Worm (Caenorhabditis elegans) whole organism, young adult: Measurements from ENCODE around the gene C55B6.4.
A peak's percentile ranks its signal among the peaks of the same experiment; 100 is the strongest.

Experiments used
- B0261.1 ChIP-seq: sonication (generic microtip); optimal IDR thresholded peaks from 2 replicates; lab custom pipeline; 2016; ENCODE audit warnings: mild to moderate bottlenecking, missing genetic modification characterization, moderate library complexity, missing compliant biosample characterization
- B0336.3 ChIP-seq: fragments of 200-800 bp; sonication (Bioruptor generic); IDR thresholded peaks from 2 replicates; pipeline ENCODE4 v1.3.6; 2022; ENCODE audit warnings: missing genetic modification characterization, missing compliant biosample characterization
- D2030.7 ChIP-seq: fragments of 200-800 bp; sonication (Bioruptor generic); IDR thresholded peaks from 2 replicates; pipeline ENCODE4 v1.3.6; 2022; ENCODE audit warnings: missing genetic modification reagents, missing genetic modification characterization, missing compliant biosample characterization
- F33H1.4 ChIP-seq: fragments of 200-800 bp; sonication (Bioruptor generic); IDR thresholded peaks from 2 replicates; pipeline ENCODE4 v1.3.6; 2022; ENCODE audit warnings: missing genetic modification reagents, missing genetic modification characterization, missing compliant biosample characterization
- F37B4.10 ChIP-seq: fragments of 200-800 bp; sonication (Bioruptor generic); IDR thresholded peaks from 2 replicates; pipeline ENCODE4 v1.3.6; 2022; ENCODE audit warnings: missing genetic modification characterization, missing compliant biosample characterization
- F39B2.1 ChIP-seq: fragments of 200-800 bp; sonication (Bioruptor generic); IDR thresholded peaks from 2 replicates; pipeline ENCODE4 v1.3.6; 2022; ENCODE audit warnings: missing genetic modification reagents, missing genetic modification characterization, missing compliant biosample characterization
- F55B11.4 ChIP-seq: sonication (generic microtip); optimal IDR thresholded peaks from 2 replicates; lab custom pipeline; 2016; ENCODE audit warnings: missing compliant biosample characterization, missing genetic modification characterization, borderline replicate concordance; ENCODE audit not compliant: insufficient read depth
- F57A8.1 ChIP-seq: fragments of 200-800 bp; sonication (Bioruptor generic); optimal IDR thresholded peaks from 2 replicates; lab custom pipeline; 2018; ENCODE audit warnings: mild to moderate bottlenecking, missing genetic modification characterization, moderate library complexity, missing compliant biosample characterization
- F57C9.4 ChIP-seq: sonication (generic microtip); optimal IDR thresholded peaks from 2 replicates; lab custom pipeline; 2017; ENCODE audit warnings: mild to moderate bottlenecking, missing genetic modification characterization, missing compliant biosample characterization
- K12H6.12 ChIP-seq: fragments of 200-800 bp; sonication (Bioruptor generic); optimal IDR thresholded peaks from 2 replicates; lab custom pipeline; 2018; ENCODE audit warnings: mild to moderate bottlenecking, missing genetic modification characterization, missing compliant biosample characterization
- T26A5.8 ChIP-seq: sonication (generic microtip); optimal IDR thresholded peaks from 2 replicates; lab custom pipeline; 2016; ENCODE audit warnings: missing genetic modification characterization, missing compliant biosample characterization
- Y53G8AR.9 ChIP-seq: fragments of 200-800 bp; sonication (Bioruptor generic); conservative IDR thresholded peaks from 2 replicates; pipeline ENCODE4 v1.3.6; 2022; ENCODE audit warnings: missing genetic modification reagents, missing genetic modification characterization, missing compliant biosample characterization
- ZK185.1 ChIP-seq: sonication (generic microtip); optimal IDR thresholded peaks from 2 replicates; lab custom pipeline; 2016; ENCODE audit warnings: mild to moderate bottlenecking, missing genetic modification characterization, missing compliant biosample characterization; ENCODE audit not compliant: poor library complexity, severe bottlenecking
- atf-7 ChIP-seq: sonication (generic microtip); optimal IDR thresholded peaks from 2 replicates; lab custom pipeline; 2017; ENCODE audit warnings: mild to moderate bottlenecking, missing genetic modification characterization, missing compliant biosample characterization
- attf-5 ChIP-seq: fragments of 200-800 bp; sonication (Bioruptor generic); optimal IDR thresholded peaks from 2 replicates; lab custom pipeline; 2018; ENCODE audit warnings: mild to moderate bottlenecking, missing genetic modification characterization, missing compliant biosample characterization
- cebp-1 ChIP-seq, 2 experiments: fragments of 200-800 bp in 1 of 2; sonication (Bioruptor generic) in 1 of 2; sonication (generic microtip) in 1 of 2; IDR thresholded peaks in 1 of 2; optimal IDR thresholded peaks in 1 of 2; 2 replicates each; pipeline versions ENCODE4 v1.3.6 to Lab custom; 2017 to 2022; ENCODE audit warnings: missing compliant biosample characterization in 2 of 2, missing genetic modification characterization in 2 of 2, mild to moderate bottlenecking in 1 of 2, missing genetic modification reagents in 1 of 2, moderate library complexity in 1 of 2
- ceh-79 ChIP-seq: sonication (generic microtip); optimal IDR thresholded peaks from 2 replicates; lab custom pipeline; 2017; ENCODE audit warnings: mild to moderate bottlenecking, missing genetic modification characterization, missing compliant biosample characterization
- chd-7 ChIP-seq: sonication (generic microtip); optimal IDR thresholded peaks from 2 replicates; lab custom pipeline; 2016; ENCODE audit warnings: mild to moderate bottlenecking, missing genetic modification characterization, moderate library complexity, missing compliant biosample characterization
- dox-1 ChIP-seq: fragments of 200-800 bp; sonication (Bioruptor generic); IDR thresholded peaks from 2 replicates; pipeline ENCODE4 v1.3.6; 2022; ENCODE audit warnings: missing genetic modification reagents, missing genetic modification characterization, missing compliant biosample characterization
- dpff-1 ChIP-seq: sonication (generic microtip); optimal IDR thresholded peaks from 2 replicates; lab custom pipeline; 2017; ENCODE audit warnings: mild to moderate bottlenecking, missing genetic modification characterization, missing compliant biosample characterization
- dpl-1 ChIP-seq: fragments of 150-350 bp; optimal IDR thresholded peaks from 2 replicates; lab custom pipeline; 2014; ENCODE audit warnings: missing biosample characterization, missing genetic modification reagents, missing genetic modification characterization
- efl-1 ChIP-seq: fragments of 150-350 bp; optimal IDR thresholded peaks from 2 replicates; lab custom pipeline; 2014; ENCODE audit warnings: missing biosample characterization, missing genetic modification reagents, missing genetic modification characterization
- egl-18 ChIP-seq: fragments of 200-800 bp; sonication (Bioruptor generic); IDR thresholded peaks from 2 replicates; pipeline ENCODE4 v1.3.6; 2022; ENCODE audit warnings: missing genetic modification reagents, missing genetic modification characterization, missing compliant biosample characterization
- ekl-4 ChIP-seq: fragments of 200-800 bp; sonication (Bioruptor generic); IDR thresholded peaks from 2 replicates; pipeline ENCODE4 v1.3.6; 2022; ENCODE audit warnings: missing genetic modification reagents, missing genetic modification characterization, missing compliant biosample characterization
- hmg-1.2 ChIP-seq: fragments of 200-800 bp; sonication (Bioruptor generic); IDR thresholded peaks from 2 replicates; pipeline ENCODE4 v1.3.6; 2022; ENCODE audit warnings: missing genetic modification reagents, missing genetic modification characterization, missing compliant biosample characterization
- hsf-1 ChIP-seq: fragments of 200-800 bp; sonication (Bioruptor generic); IDR thresholded peaks from 2 replicates; pipeline ENCODE4 v1.3.6; 2022; ENCODE audit warnings: missing genetic modification reagents, missing genetic modification characterization, missing compliant biosample characterization
- let-607 ChIP-seq, 2 experiments: fragments of 200-800 bp in 1 of 2; sonication (Bioruptor generic) in 1 of 2; sonication (generic microtip) in 1 of 2; optimal IDR thresholded peaks; 2 replicates each; lab custom pipeline; 2016 to 2018; ENCODE audit warnings: mild to moderate bottlenecking in 2 of 2, missing compliant biosample characterization in 2 of 2, missing genetic modification characterization in 2 of 2, moderate library complexity in 2 of 2, missing genotype in 1 of 2
- lin-35 ChIP-seq, 3 experiments: fragments of 150-350 bp in 2 of 3; sonication (generic microtip) in 1 of 3; optimal IDR thresholded peaks; 2 replicates each; lab custom pipeline; 2014 to 2018; ENCODE audit warnings: missing biosample characterization in 3 of 3, missing genetic modification characterization in 3 of 3, missing genetic modification reagents in 3 of 3
- madf-10 ChIP-seq: sonication (generic microtip); optimal IDR thresholded peaks from 2 replicates; lab custom pipeline; 2016; ENCODE audit warnings: mild to moderate bottlenecking, missing genetic modification characterization, missing compliant biosample characterization
- mel-28 ChIP-seq: sonication (generic microtip); optimal IDR thresholded peaks from 2 replicates; lab custom pipeline; 2016; ENCODE audit warnings: borderline replicate concordance, mild to moderate bottlenecking, missing genetic modification characterization, missing compliant biosample characterization
- nfyb-1 ChIP-seq: fragments of 200-800 bp; sonication (Bioruptor generic); IDR thresholded peaks from 2 replicates; pipeline ENCODE4 v1.3.6; 2022; ENCODE audit warnings: missing genetic modification reagents, missing genetic modification characterization, missing compliant biosample characterization
- nhr-27 ChIP-seq: fragments of 200-800 bp; sonication (Bioruptor generic); optimal IDR thresholded peaks from 2 replicates; lab custom pipeline; 2018; ENCODE audit warnings: mild to moderate bottlenecking, missing genetic modification characterization, moderate library complexity, missing compliant biosample characterization
- nhr-80 ChIP-seq: sonication (generic microtip); optimal IDR thresholded peaks from 2 replicates; lab custom pipeline; 2016; ENCODE audit warnings: missing genetic modification characterization, missing compliant biosample characterization
- pbrm-1 ChIP-seq: fragments of 200-800 bp; sonication (Bioruptor generic); IDR thresholded peaks from 2 replicates; pipeline ENCODE4 v1.3.6; 2022; ENCODE audit warnings: missing genetic modification reagents, missing genetic modification characterization, missing compliant biosample characterization
- pha-4 ChIP-seq: fragments of 150-350 bp; sonication (generic microtip); optimal IDR thresholded peaks from 2 replicates; lab custom pipeline; 2014; ENCODE audit warnings: missing biosample characterization, missing genetic modification reagents, missing genetic modification characterization
- rec-8 ChIP-seq, 2 experiments: sonication (generic microtip); optimal IDR thresholded peaks; 2 replicates each; lab custom pipeline; 2016; ENCODE audit warnings: mild to moderate bottlenecking in 2 of 2, missing genetic modification characterization in 2 of 2, missing genetic modification reagents in 2 of 2, missing genotype in 2 of 2, missing biosample characterization in 1 of 2, missing compliant biosample characterization in 1 of 2, moderate library complexity in 1 of 2
- tbx-9 ChIP-seq: sonication (generic microtip); optimal IDR thresholded peaks from 2 replicates; lab custom pipeline; 2016; ENCODE audit warnings: borderline replicate concordance, missing genetic modification characterization, inconsistent platforms, missing compliant biosample characterization
- xnd-1 ChIP-seq: sonication (generic microtip); optimal IDR thresholded peaks from 2 replicates; lab custom pipeline; 2016; ENCODE audit warnings: missing genotype, missing genetic modification reagents, missing genetic modification characterization, missing compliant biosample characterization
- zim-3 ChIP-seq: sonication (generic microtip); optimal IDR thresholded peaks from 2 replicates; lab custom pipeline; 2017; ENCODE audit warnings: mild to moderate bottlenecking, missing genetic modification characterization, moderate library complexity, missing compliant biosample characterization
- ztf-26 ChIP-seq: sonication (generic microtip); optimal IDR thresholded peaks from 2 replicates; lab custom pipeline; 2017; ENCODE audit warnings: missing genetic modification characterization, missing compliant biosample characterization

Gene C55B6.4

DNA sequence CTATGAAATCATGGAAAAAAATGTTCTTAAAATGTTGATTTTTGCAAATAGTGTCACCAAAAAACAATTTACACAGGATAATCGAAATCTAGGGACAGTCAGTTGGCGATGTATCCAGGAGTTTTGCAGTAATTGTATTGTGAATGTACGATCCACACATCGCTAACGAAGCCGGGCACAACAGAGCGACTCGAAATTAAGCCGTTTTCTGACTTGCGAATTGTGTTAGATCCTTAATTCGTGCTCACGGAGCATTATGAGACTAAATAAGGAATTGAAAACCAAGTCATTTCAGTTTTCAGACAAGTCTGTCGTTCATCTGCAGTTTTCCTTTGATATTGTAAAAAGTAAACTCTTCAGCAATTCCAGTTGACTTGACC lies 46.6 kb upstream of the C55B6.4 start:
- TF ChIP-seq F57C9.4 (tag; lab: Kevin White, UChicago) (no peak), hsf-1 (GFP tag; lab: Robert Waterston, UW) (no peak), xnd-1 (tag; lab: Kevin White, UChicago) (no peak), dpff-1 (tag; lab: Kevin White, UChicago) (no peak), egl-18 (GFP tag; lab: Robert Waterston, UW) (no peak), ceh-79 (tag; lab: Kevin White, UChicago) (no peak), atf-7 (tag; lab: Kevin White, UChicago) (no peak), dox-1 (GFP tag; lab: Robert Waterston, UW) (no peak), nhr-27 (no peak), F57A8.1 (GFP tag; lab: Kevin White, UChicago) (no peak), B0261.1 (tag; lab: Kevin White, UChicago) (no peak), B0336.3 (no peak), pha-4 (tag; lab: Kevin White, UChicago) (no peak), zim-3 (tag; lab: Kevin White, UChicago) (no peak), attf-5 (no peak), tbx-9 (tag; lab: Kevin White, UChicago) (no peak), mel-28 (tag; lab: Kevin White, UChicago) (no peak), ZK185.1 (tag; lab: Kevin White, UChicago) (no peak)
- TF ChIP-seq, all 124 proteins: peak for 0

ce11 chrX:7233127-7234073 lies 45.9 kb upstream of the C55B6.4 start:
- TF ChIP-seq rec-8 (tag; optimal IDR thresholded peaks at IDR 0.05; lab: Kevin White, UChicago) (no peak), nfyb-1 (GFP tag; lab: Robert Waterston, UW) (0 out of 2 replicates have a peak, but pooled peaks have one; percentile 40), nhr-80 (tag; lab: Kevin White, UChicago) (peak; percentile 70), Y53G8AR.9 (0 out of 2 replicates have a peak, but pooled peaks have one; percentile 42), efl-1 (GFP tag; lab: Kevin White, UChicago) (no peak), tbx-9 (tag; lab: Kevin White, UChicago) (no peak), dpl-1 (GFP tag; lab: Kevin White, UChicago) (no peak), let-607 (tag; optimal IDR thresholded peaks at IDR 0.05; lab: Kevin White, UChicago) (peak in 1 of 2 experiments; percentile 21), chd-7 (tag; lab: Kevin White, UChicago) (no peak), F33H1.4 (GFP tag; lab: Robert Waterston, UW) (no peak), ZK185.1 (tag; lab: Kevin White, UChicago) (no peak), attf-5 (no peak)

DNA sequence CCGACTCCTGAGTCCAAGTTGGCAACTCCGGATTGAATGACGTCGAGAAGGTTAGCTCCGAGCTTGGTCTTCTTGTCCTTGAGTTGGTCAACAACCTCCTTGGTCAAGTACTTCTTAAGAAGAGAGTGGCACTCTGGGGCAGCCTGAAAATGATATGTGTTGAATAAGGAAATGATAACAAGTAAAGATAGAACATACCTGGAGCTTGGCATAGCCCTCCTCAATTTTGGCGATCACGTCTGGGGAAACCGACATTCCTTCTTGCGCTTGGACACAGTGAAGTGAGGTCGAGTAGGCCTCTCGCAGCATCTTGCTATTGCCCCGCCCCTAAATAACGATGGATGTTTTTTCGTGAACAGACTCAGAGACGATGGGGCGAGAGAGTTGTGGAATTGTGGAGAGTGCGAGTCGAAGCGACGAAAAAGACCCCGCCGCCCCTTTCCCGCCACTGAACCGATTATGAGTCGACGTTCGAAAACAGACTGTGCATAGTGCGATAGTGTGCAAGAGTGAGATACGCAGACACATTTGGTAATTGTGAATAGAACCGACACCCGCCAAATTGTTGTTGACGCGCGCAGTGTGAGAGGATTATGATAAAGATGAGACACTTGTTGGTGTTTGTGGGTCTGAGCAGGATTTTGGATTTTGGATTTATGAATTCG lies 44.8 kb upstream of the C55B6.4 start:
- peak; percentile 5 for TF ChIP-seq dpl-1 (GFP tag; lab: Kevin White, UChicago)
- TF ChIP-seq let-607 (tag; optimal IDR thresholded peaks at IDR 0.05; lab: Kevin White, UChicago) = peak in 1 of 2 experiments; percentile 23
- TF ChIP-seq F55B11.4 (tag; lab: Kevin White, UChicago) = no peak
- peak; percentile 71 for TF ChIP-seq efl-1 (GFP tag; lab: Kevin White, UChicago)
- peak; percentile 68 for TF ChIP-seq dox-1 (GFP tag; lab: Robert Waterston, UW)
- no peak for TF ChIP-seq ztf-26 (tag; lab: Kevin White, UChicago)
- peak; percentile 36 for TF ChIP-seq attf-5
- no peak for TF ChIP-seq madf-10
- peak; percentile 31 for TF ChIP-seq K12H6.12 (tag; lab: Kevin White, UChicago)
- no peak for TF ChIP-seq F37B4.10 (GFP tag; lab: Robert Waterston, UW)
- TF ChIP-seq T26A5.8 (tag; lab: Kevin White, UChicago) = no peak
- TF ChIP-seq hmg-1.2 = peak; percentile 92
- peak; percentile 59 for TF ChIP-seq nhr-80 (tag; lab: Kevin White, UChicago)
- TF ChIP-seq D2030.7 (GFP tag; lab: Robert Waterston, UW) = no peak
- TF ChIP-seq pbrm-1 (GFP tag; lab: Robert Waterston, UW) = 0 out of 2 replicates have a peak, but pooled peaks have one; percentile 27
- TF ChIP-seq ekl-4 (GFP tag; lab: Robert Waterston, UW) = 0 out of 2 replicates have a peak, but pooled peaks have one; percentile 32
- no peak for TF ChIP-seq cebp-1 (GFP tag; IDR thresholded peaks at IDR 0.05; lab: Robert Waterston, UW)
- peak; percentile 51 for TF ChIP-seq cebp-1 (tag; optimal IDR thresholded peaks at IDR 0.05; lab: Kevin White, UChicago)
- no peak for TF ChIP-seq F39B2.1 (GFP tag; lab: Robert Waterston, UW)
- TF ChIP-seq lin-35 (GFP tag; optimal IDR thresholded peaks at IDR 0.05; lab: Kevin White, UChicago) = peak in 1 of 3 experiments; percentile 11
